Fruit fly (Drosophila melanogaster) whole organism, embryonic: Measurements from ENCODE around the gene CG18598.

Source experiments
- Atf3 ChIP-seq: fragments of 200-800 bp; sonication (Bioruptor generic); optimal IDR thresholded peaks from 3 replicates; lab custom pipeline; 2016; ENCODE audit warnings: missing biosample characterization, missing genetic modification characterization
- BEAF-32 ChIP-seq: fragments of 200-800 bp; sonication (Bioruptor generic); optimal IDR thresholded peaks from 3 replicates; lab custom pipeline; 2017; ENCODE audit warnings: missing biosample characterization, missing genetic modification characterization, mild to moderate bottlenecking, moderate library complexity, missing genetic modification reagents
- CG10147 ChIP-seq: fragments of 200-800 bp; sonication (Bioruptor generic); optimal IDR thresholded peaks from 2 replicates; lab custom pipeline; 2019; ENCODE audit warnings: missing biosample characterization, mild to moderate bottlenecking, missing genetic modification characterization, moderate library complexity
- CG10366 ChIP-seq: fragments of 200-800 bp; sonication (Bioruptor generic); IDR thresholded peaks from 2 replicates; pipeline ENCODE4 v1.3.6; 2022; ENCODE audit warnings: missing biosample characterization, missing genetic modification characterization
- CG10431 ChIP-seq: fragments of 200-800 bp; sonication (Bioruptor generic); optimal IDR thresholded peaks from 3 replicates; lab custom pipeline; 2018; ENCODE audit warnings: missing biosample characterization, mild to moderate bottlenecking, missing genetic modification characterization
- CG10462 ChIP-seq: fragments of 200-800 bp; sonication (Bioruptor generic); optimal IDR thresholded peaks from 2 replicates; lab custom pipeline; 2016; ENCODE audit warnings: missing biosample characterization, missing genetic modification characterization
- CG10959 ChIP-seq: fragments of 200-800 bp; sonication (Bioruptor generic); IDR thresholded peaks from 2 replicates; pipeline ENCODE4 v1.3.6; 2022; ENCODE audit warnings: missing biosample characterization, missing genetic modification characterization
- CG12155 ChIP-seq: fragments of 200-800 bp; sonication (Bioruptor generic); optimal IDR thresholded peaks from 3 replicates; lab custom pipeline; 2016; ENCODE audit warnings: missing biosample characterization, missing genetic modification characterization
- CG14441 ChIP-seq: fragments of 200-800 bp; sonication (Bioruptor generic); IDR thresholded peaks from 2 replicates; pipeline ENCODE4 v1.3.6; 2022; ENCODE audit warnings: missing biosample characterization, missing genetic modification characterization
- CG1529 ChIP-seq: fragments of 200-800 bp; sonication (Bioruptor generic); optimal IDR thresholded peaks from 3 replicates; lab custom pipeline; 2018; ENCODE audit warnings: missing biosample characterization, missing genetic modification characterization
- CG1792 ChIP-seq: fragments of 200-800 bp; sonication (Bioruptor generic); optimal IDR thresholded peaks from 2 replicates; lab custom pipeline; 2016; ENCODE audit warnings: missing biosample characterization, missing genetic modification characterization
- CG18011 ChIP-seq: fragments of 200-800 bp; sonication (Bioruptor generic); optimal IDR thresholded peaks from 2 replicates; lab custom pipeline; 2017; ENCODE audit warnings: missing biosample characterization, missing genetic modification characterization, mild to moderate bottlenecking, moderate library complexity, missing genotype
- CG18476 ChIP-seq: fragments of 200-800 bp; sonication (Bioruptor generic); optimal IDR thresholded peaks from 2 replicates; lab custom pipeline; 2016; ENCODE audit warnings: missing biosample characterization, mild to moderate bottlenecking, missing genetic modification characterization
- CG2678 ChIP-seq: fragments of 200-800 bp; sonication (Bioruptor generic); optimal IDR thresholded peaks from 3 replicates; lab custom pipeline; 2019; ENCODE audit warnings: missing biosample characterization, mild to moderate bottlenecking, missing genetic modification characterization, moderate library complexity
- CG32772 ChIP-seq: fragments of 200-800 bp; sonication (Bioruptor generic); IDR thresholded peaks from 2 replicates; pipeline ENCODE4 v1.3.6; 2022; ENCODE audit warnings: missing biosample characterization, missing genetic modification characterization
- CG5245 ChIP-seq: fragments of 200-800 bp; sonication (Bioruptor generic); optimal IDR thresholded peaks from 3 replicates; lab custom pipeline; 2016; ENCODE audit warnings: missing biosample characterization, missing genetic modification characterization
- CG6175 ChIP-seq: fragments of 200-800 bp; sonication (Bioruptor generic); IDR thresholded peaks from 3 replicates; pipeline ENCODE4 v1.3.6; 2022; ENCODE audit warnings: missing biosample characterization, missing genetic modification characterization
- CG6272 ChIP-seq: fragments of 200-800 bp; sonication (Bioruptor generic); IDR thresholded peaks from 2 replicates; pipeline ENCODE4 v1.3.6; 2022; ENCODE audit warnings: missing biosample characterization, missing genetic modification characterization
- CG6654 ChIP-seq: fragments of 200-800 bp; sonication (Bioruptor generic); optimal IDR thresholded peaks from 2 replicates; lab custom pipeline; 2017; ENCODE audit warnings: missing biosample characterization, mild to moderate bottlenecking, missing genetic modification characterization
- CG7357 ChIP-seq: fragments of 200-800 bp; sonication (Bioruptor generic); IDR thresholded peaks from 3 replicates; pipeline ENCODE4 v1.3.6; 2022; ENCODE audit warnings: missing biosample characterization, missing genetic modification characterization
- CHES-1-like ChIP-seq: fragments of 200-800 bp; sonication (Bioruptor generic); optimal IDR thresholded peaks from 2 replicates; lab custom pipeline; 2016; ENCODE audit warnings: missing biosample characterization, missing genetic modification characterization
- Dfd ChIP-seq, 2 experiments: fragments of >200 bp; optimal IDR thresholded peaks; 2 replicates each; lab custom pipeline; 2017; ENCODE audit warnings: missing biosample characterization in 2 of 2, missing genetic modification characterization in 2 of 2
- Gug ChIP-seq: fragments of 200-800 bp; sonication (Bioruptor generic); IDR thresholded peaks from 4 replicates; pipeline ENCODE4 v1.3.6; 2022; ENCODE audit warnings: missing biosample characterization, missing genetic modification characterization
- H15 ChIP-seq: fragments of 200-800 bp; sonication (Bioruptor generic); IDR thresholded peaks from 3 replicates; pipeline ENCODE4 v1.3.6; 2022; ENCODE audit warnings: missing biosample characterization, missing genetic modification characterization
- HmgD ChIP-seq: fragments of 200-800 bp; sonication (Bioruptor generic); optimal IDR thresholded peaks from 3 replicates; lab custom pipeline; 2016; ENCODE audit warnings: missing biosample characterization, missing genetic modification characterization
- MESR4 ChIP-seq: fragments of 200-800 bp; sonication (Bioruptor generic); optimal IDR thresholded peaks from 2 replicates; lab custom pipeline; 2018; ENCODE audit warnings: missing biosample characterization, mild to moderate bottlenecking, missing genetic modification characterization, moderate library complexity
- NC2β ChIP-seq: fragments of 200-800 bp; sonication (Bioruptor generic); optimal IDR thresholded peaks from 2 replicates; lab custom pipeline; 2016; ENCODE audit warnings: missing biosample characterization, missing genetic modification characterization
- NK7.1 ChIP-seq: fragments of 200-800 bp; sonication (Bioruptor generic); optimal IDR thresholded peaks from 3 replicates; lab custom pipeline; 2016; ENCODE audit warnings: missing biosample characterization, missing genetic modification characterization
- Nf-YC ChIP-seq: fragments of 200-800 bp; optimal IDR thresholded peaks from 3 replicates; lab custom pipeline; 2019; ENCODE audit warnings: missing biosample characterization, mild to moderate bottlenecking, missing genetic modification characterization, moderate library complexity
- Rfx ChIP-seq: fragments of 200-800 bp; sonication (Bioruptor generic); IDR thresholded peaks from 2 replicates; pipeline ENCODE4 v1.3.6; 2022; ENCODE audit warnings: missing biosample characterization, missing genetic modification characterization
- Sin3A ChIP-seq: fragments of >200 bp; optimal IDR thresholded peaks from 2 replicates; lab custom pipeline; 2018
- Six4 ChIP-seq: fragments of 200-800 bp; sonication (Bioruptor generic); optimal IDR thresholded peaks from 2 replicates; lab custom pipeline; 2016; ENCODE audit warnings: missing biosample characterization, missing genetic modification characterization
- Sox100B ChIP-seq: fragments of 200-800 bp; sonication (Bioruptor generic); optimal IDR thresholded peaks from 3 replicates; lab custom pipeline; 2018; ENCODE audit warnings: missing biosample characterization, mild to moderate bottlenecking, missing genetic modification characterization
- abd-A ChIP-seq: fragments of 200-800 bp; sonication (Bioruptor generic); optimal IDR thresholded peaks from 3 replicates; lab custom pipeline; 2019; ENCODE audit warnings: missing biosample characterization, mild to moderate bottlenecking, missing genetic modification characterization, moderate library complexity
- bigmax ChIP-seq: fragments of 200-800 bp; sonication (Bioruptor generic); optimal IDR thresholded peaks from 2 replicates; lab custom pipeline; 2018; ENCODE audit warnings: missing biosample characterization, mild to moderate bottlenecking, missing genetic modification characterization
- caup ChIP-seq: fragments of 200-800 bp; sonication (Bioruptor generic); optimal IDR thresholded peaks from 3 replicates; lab custom pipeline; 2017; ENCODE audit warnings: missing biosample characterization, mild to moderate bottlenecking, missing genetic modification characterization, moderate library complexity; ENCODE audit not compliant: severe bottlenecking
- dimm ChIP-seq: fragments of 200-800 bp; sonication (Bioruptor generic); IDR thresholded peaks from 2 replicates; pipeline ENCODE4 v1.3.6; 2022; ENCODE audit warnings: missing biosample characterization, missing genetic modification characterization
- dysf ChIP-seq: fragments of 200-800 bp; sonication (Bioruptor generic); IDR thresholded peaks from 3 replicates; pipeline ENCODE4 v1.3.6; 2022; ENCODE audit warnings: missing biosample characterization, missing genetic modification characterization
- ftz-f1 ChIP-seq: fragments of 200-800 bp; sonication (Bioruptor generic); optimal IDR thresholded peaks from 2 replicates; lab custom pipeline; 2016; ENCODE audit warnings: missing biosample characterization, missing genetic modification characterization
- grn ChIP-seq: fragments of 200-800 bp; sonication (Bioruptor generic); optimal IDR thresholded peaks from 3 replicates; lab custom pipeline; 2017; ENCODE audit warnings: missing biosample characterization, missing genetic modification characterization
- gsb ChIP-seq: fragments of 200-800 bp; sonication (Bioruptor generic); IDR thresholded peaks from 2 replicates; pipeline ENCODE4 v1.3.6; 2022; ENCODE audit warnings: missing biosample characterization, missing genetic modification characterization
- h ChIP-seq: fragments of >200 bp; optimal IDR thresholded peaks from 2 replicates; lab custom pipeline; 2017
- klu ChIP-seq: fragments of 200-800 bp; sonication (Bioruptor generic); IDR thresholded peaks from 2 replicates; pipeline ENCODE4 v1.3.6; 2022; ENCODE audit warnings: missing biosample characterization, missing genetic modification characterization
- kni ChIP-seq: fragments of 200-800 bp; sonication (Bioruptor generic); optimal IDR thresholded peaks from 3 replicates; lab custom pipeline; 2017; ENCODE audit warnings: mild to moderate bottlenecking, missing biosample characterization, missing genetic modification reagents, missing genetic modification characterization
- psq ChIP-seq: fragments of 200-800 bp; sonication (Bioruptor generic); optimal IDR thresholded peaks from 2 replicates; lab custom pipeline; 2017; ENCODE audit warnings: missing biosample characterization, missing genetic modification characterization
- scrt ChIP-seq: fragments of 200-800 bp; sonication (Bioruptor generic); optimal IDR thresholded peaks from 2 replicates; lab custom pipeline; 2018; ENCODE audit warnings: missing biosample characterization, mild to moderate bottlenecking, missing genetic modification characterization, moderate library complexity
- sim ChIP-seq: fragments of 200-800 bp; sonication (Bioruptor generic); IDR thresholded peaks from 2 replicates; pipeline ENCODE4 v1.3.6; 2022; ENCODE audit warnings: missing biosample characterization, missing genetic modification characterization
- tio ChIP-seq: fragments of 200-800 bp; sonication (Bioruptor generic); optimal IDR thresholded peaks from 2 replicates; lab custom pipeline; 2017; ENCODE audit warnings: missing biosample characterization, missing genetic modification characterization, inconsistent platforms
- tll ChIP-seq, 2 experiments: fragments of 200-800 bp in 1 of 2; fragments of >200 bp in 1 of 2; sonication (Bioruptor generic) in 1 of 2; optimal IDR thresholded peaks; 2 replicates each; lab custom pipeline; 2017 to 2019; ENCODE audit warnings: missing biosample characterization in 2 of 2, missing genetic modification characterization in 2 of 2, mild to moderate bottlenecking in 1 of 2, moderate library complexity in 1 of 2
- tna ChIP-seq: fragments of 200-800 bp; sonication (Bioruptor generic); IDR thresholded peaks from 2 replicates; pipeline ENCODE4 v1.3.6; 2022; ENCODE audit warnings: missing biosample characterization, missing genetic modification characterization; ENCODE audit not compliant: partially characterized antibody
- vvl ChIP-seq: fragments of 200-800 bp; sonication (Bioruptor generic); IDR thresholded peaks from 2 replicates; pipeline ENCODE4 v1.3.6; 2022; ENCODE audit warnings: missing biosample characterization, missing genetic modification characterization
- zfh2 ChIP-seq: fragments of 200-800 bp; sonication (Bioruptor generic); optimal IDR thresholded peaks from 2 replicates; lab custom pipeline; 2016; ENCODE audit warnings: missing biosample characterization, missing genetic modification characterization

Gene CG18598

dm6 chr3R:18298900-18299321 lies 48.0 kb downstream of the CG18598 start, which contains the start of gene Dlc90F (continued):
- TF ChIP-seq CG6272 (GFP tag; lab: Robert Waterston, UW) (peak; percentile 72), MESR4 (no peak), h (lab: Kevin White, UChicago) (no peak), CG5245 (peak; percentile 23), Sox100B (no peak), CG1529 (GFP tag; lab: Kevin White, UChicago) (peak; percentile 40), kni (GFP tag; lab: Kevin White, UChicago) (no peak), CG12155 (peak; percentile 80), CHES-1-like (GFP tag; lab: Kevin White, UChicago) (peak; percentile 86), psq (GFP tag; lab: Kevin White, UChicago) (no peak), Six4 (GFP tag; lab: Kevin White, UChicago) (peak; percentile 38), dysf (GFP tag; lab: Robert Waterston, UW) (peak; percentile 86), CG6175 (GFP tag; lab: Robert Waterston, UW) (0 out of 3 replicates have a peak, but pooled peaks have one; percentile 24), CG10431 (peak; percentile 34), tll (GFP tag; optimal IDR thresholded peaks at IDR 0.05; lab: Kevin White, UChicago) (peak; percentile 7 to 56), Dfd (GFP tag; optimal IDR thresholded peaks at IDR 0.05; lab: Kevin White, UChicago) (peak in 1 of 2 experiments; percentile 19), Gug (GFP tag; lab: Robert Waterston, UW) (peak; percentile 76; the same call in 3 of the 4 replicates), NK7.1 (GFP tag; lab: Kevin White, UChicago) (peak; percentile 35), CG7357 (GFP tag; lab: Robert Waterston, UW) (peak; percentile 100), H15 (GFP tag; lab: Robert Waterston, UW) (peak; percentile 77; the same call in 2 of the 3 replicates), CG10959 (GFP tag; lab: Robert Waterston, UW) (peak; percentile 52; the same call in 1 of the 2 replicates), zfh2 (GFP tag; lab: Kevin White, UChicago) (peak; percentile 80), NC2β (GFP tag; lab: Kevin White, UChicago) (peak; percentile 80), CG6654 (GFP tag; lab: Kevin White, UChicago) (peak; percentile 13), CG1792 (GFP tag; lab: Kevin White, UChicago) (peak; percentile 51), caup (GFP tag; lab: Kevin White, UChicago) (peak; percentile 49), ftz-f1 (GFP tag; lab: Kevin White, UChicago) (no peak), Nf-YC (peak; percentile 69), CG18011 (GFP tag; lab: Kevin White, UChicago) (peak; percentile 22), Rfx (peak; percentile 86), CG18476 (peak; percentile 33), CG10366 (GFP tag; lab: Robert Waterston, UW) (peak; percentile 78), CG32772 (GFP tag; lab: Robert Waterston, UW) (peak; percentile 70), tio (GFP tag; lab: Kevin White, UChicago) (peak; percentile 86), sim (GFP tag; lab: Robert Waterston, UW) (no peak), Sin3A (peak; percentile 99), abd-A (tag; lab: Kevin White, UChicago) (peak; percentile 49), klu (peak; percentile 66), grn (GFP tag; lab: Kevin White, UChicago) (no peak), scrt (peak; percentile 17), bigmax (GFP tag; lab: Kevin White, UChicago) (peak; percentile 27), CG10462 (GFP tag; lab: Kevin White, UChicago) (peak; percentile 58), BEAF-32 (GFP tag; lab: Kevin White, UChicago) (peak; percentile 85), CG14441 (peak; percentile 81), vvl (GFP tag; lab: Robert Waterston, UW) (peak; percentile 81), CG2678 (tag; lab: Kevin White, UChicago) (peak; percentile 76), HmgD (peak; percentile 33), gsb (no peak), dimm (GFP tag; lab: Robert Waterston, UW) (peak; percentile 72), Atf3 (GFP tag; lab: Kevin White, UChicago) (peak; percentile 68), tna (GFP tag; lab: Robert Waterston, UW) (no peak), CG10147 (GFP tag; lab: Kevin White, UChicago) (peak; percentile 57)
